Worm (Caenorhabditis elegans): ENCODE results near the gene W09G12.9.

The W09G12.9 gene

ce11 chrIV:1266138-1266537, 49.7 kb downstream of the W09G12.9 start:
- TF ChIP-seq ama-1 (optimal IDR thresholded peaks at IDR 0.05) (no peak), ceh-13 (GFP tag; optimal IDR thresholded peaks at IDR 0.05) (no peak), hmg-4 (GFP tag; optimal IDR thresholded peaks at IDR 0.05) (no peak), aly-1 (tag; optimal IDR thresholded peaks at IDR 0.05) (no peak), hnd-1 (tag; optimal IDR thresholded peaks at IDR 0.05) (no peak), scrt-1 (GFP tag; IDR thresholded peaks at IDR 0.05) (no peak), tra-4 (tag; optimal IDR thresholded peaks at IDR 0.05) (no peak), flt-1 (GFP tag; IDR thresholded peaks at IDR 0.05) (no peak), hmbx-1 (tag; optimal IDR thresholded peaks at IDR 0.05) (no peak), tbx-11 (GFP tag; IDR thresholded peaks at IDR 0.05) (no peak), tbx-37 (GFP tag; conservative IDR thresholded peaks at IDR 0.05) (no peak), B0310.2 (tag; optimal IDR thresholded peaks at IDR 0.05) (no peak), F13C5.2 (tag; optimal IDR thresholded peaks at IDR 0.05) (no peak), ceh-36 (tag; optimal IDR thresholded peaks at IDR 0.05) (no peak), pes-1 (GFP tag; IDR thresholded peaks at IDR 0.05) (no peak), sea-1 (GFP tag; conservative IDR thresholded peaks at IDR 0.05) (no peak)

- TF ChIP-seq B0310.2 (tag; optimal IDR thresholded peaks at IDR 0.05): no peak
- TF ChIP-seq F13C5.2 (tag; optimal IDR thresholded peaks at IDR 0.05): no peak
- no peak for TF ChIP-seq sea-1 (GFP tag; conservative IDR thresholded peaks at IDR 0.05)
- no peak for TF ChIP-seq scrt-1 (GFP tag; IDR thresholded peaks at IDR 0.05)
- TF ChIP-seq ceh-13 (GFP tag; optimal IDR thresholded peaks at IDR 0.05): no peak
- no peak for TF ChIP-seq aly-1 (tag; optimal IDR thresholded peaks at IDR 0.05)
- TF ChIP-seq ama-1 (optimal IDR thresholded peaks at IDR 0.05): no peak
- TF ChIP-seq flt-1 (GFP tag; IDR thresholded peaks at IDR 0.05): no peak
- no peak for TF ChIP-seq hmbx-1 (tag; optimal IDR thresholded peaks at IDR 0.05)
Observed at ce11 chrIV:1266724-1267123, 50.3 kb downstream of the W09G12.9 start, which contains the start of gene clec-170. Gene clec-170, plus strand, starts transcription at chrIV:1266866.

Measured in whole organism, early embryonic.